Fruit fly (Drosophila melanogaster): ENCODE measurements around the gene Nedd8.

Gene Nedd8

dm6 chr2L:18987078-18987895 lies 35.6 kb upstream of the Nedd8 start, which contains the start of the genes Swip-1 and EMC5 (continued):
- TF ChIP-seq CG31224 (GFP tag; IDR thresholded peaks at IDR 0.05) = 0 out of 2 replicates have a peak, but pooled peaks have one; percentile 11
- TF ChIP-seq CG13123 (GFP tag; optimal IDR thresholded peaks at IDR 0.05) = no peak
- TF ChIP-seq unpg (GFP tag; optimal IDR thresholded peaks at IDR 0.05) = peak; percentile 49
- peak; percentile 68 for TF ChIP-seq dmrt11E (tag; optimal IDR thresholded peaks at IDR 0.05)
- peak; percentile 45; the same call in 1 of the 4 replicates for TF ChIP-seq Gug (GFP tag; IDR thresholded peaks at IDR 0.05)
- peak; percentile 52 for TF ChIP-seq fd3F (GFP tag; optimal IDR thresholded peaks at IDR 0.05)
- TF ChIP-seq lola (GFP tag; optimal IDR thresholded peaks at IDR 0.05) = peak in 1 of 3 experiments; percentile 72
- TF ChIP-seq Sox102F (GFP tag; optimal IDR thresholded peaks at IDR 0.05) = peak; percentile 68
- TF ChIP-seq prd (optimal IDR thresholded peaks at IDR 0.05) = no peak
- TF ChIP-seq prd (GFP tag; IDR thresholded peaks at IDR 0.05) = peak; percentile 62; the same call in 1 of the 3 replicates
- TF ChIP-seq schlank (tag; optimal IDR thresholded peaks at IDR 0.05) = no peak
- TF ChIP-seq Rx (GFP tag; IDR thresholded peaks at IDR 0.05) = 0 out of 2 replicates have a peak, but pooled peaks have one; percentile 15
- TF ChIP-seq CG6272 (GFP tag; IDR thresholded peaks at IDR 0.05) = peak; percentile 51
- TF ChIP-seq CG7556 (GFP tag; optimal IDR thresholded peaks at IDR 0.05) = peak; percentile 62
- TF ChIP-seq HLHmδ (GFP tag; optimal IDR thresholded peaks at IDR 0.05) = peak; percentile 69
- peak; percentile 68 for TF ChIP-seq Ssrp (tag; optimal IDR thresholded peaks at IDR 0.05)
- peak; percentile 54 for TF ChIP-seq CG10654 (GFP tag; optimal IDR thresholded peaks at IDR 0.05)
- TF ChIP-seq D (optimal IDR thresholded peaks at IDR 0.05) = no peak
- TF ChIP-seq D (GFP tag; optimal IDR thresholded peaks at IDR 0.05) = peak; percentile 14
- peak; percentile 59 for TF ChIP-seq bcd (GFP tag; optimal IDR thresholded peaks at IDR 0.05)
- peak; percentile 64 for TF ChIP-seq CG11247 (GFP tag; IDR thresholded peaks at IDR 0.05)
- peak; percentile 69 for TF ChIP-seq E2f2 (GFP tag; IDR thresholded peaks at IDR 0.05)
- peak; percentile 40; the same call in 1 of the 2 replicates for TF ChIP-seq hbn (GFP tag; IDR thresholded peaks at IDR 0.05; ENCODE audit: partially characterized antibody)
- peak; percentile 77 for TF ChIP-seq Hr3 (GFP tag; optimal IDR thresholded peaks at IDR 0.05)
- peak; percentile 31 for TF ChIP-seq run (tag; optimal IDR thresholded peaks at IDR 0.05)
- TF ChIP-seq vvl (GFP tag; IDR thresholded peaks at IDR 0.05) = 0 out of 2 replicates have a peak, but pooled peaks have one; percentile 61
- no peak for TF ChIP-seq ro (GFP tag; IDR thresholded peaks at IDR 0.05)
- 0 out of 2 replicates have a peak, but pooled peaks have one; percentile 12 for TF ChIP-seq CG2129 (GFP tag; IDR thresholded peaks at IDR 0.05; ENCODE audit: partially characterized antibody)
- TF ChIP-seq CG32772 (GFP tag; IDR thresholded peaks at IDR 0.05) = peak; percentile 40; the same call in 1 of the 2 replicates
- peak; percentile 73; the same call in 1 of the 2 replicates for TF ChIP-seq lmd (GFP tag; IDR thresholded peaks at IDR 0.05)
- peak; percentile 73 for TF ChIP-seq CG7839 (tag; optimal IDR thresholded peaks at IDR 0.05)
- peak; percentile 47 for TF ChIP-seq CG15514 (GFP tag; optimal IDR thresholded peaks at IDR 0.05)
- peak; percentile 27 for TF ChIP-seq CG12299 (tag; optimal IDR thresholded peaks at IDR 0.05)
- TF ChIP-seq crol (GFP tag; IDR thresholded peaks at IDR 0.05) = 0 out of 2 replicates have a peak, but pooled peaks have one; percentile 13
- no peak for TF ChIP-seq bigmax (GFP tag; optimal IDR thresholded peaks at IDR 0.05)
- peak; percentile 67; the same call in 2 of the 3 replicates for TF ChIP-seq ken (GFP tag; IDR thresholded peaks at IDR 0.05)
- peak; percentile 55 for TF ChIP-seq D19A (tag; optimal IDR thresholded peaks at IDR 0.05)
- TF ChIP-seq CG1792 (GFP tag; optimal IDR thresholded peaks at IDR 0.05) = no peak
- peak; percentile 70 for TF ChIP-seq CG9727 (GFP tag; optimal IDR thresholded peaks at IDR 0.05)
- TF ChIP-seq CG32532 (GFP tag; IDR thresholded peaks at IDR 0.05) = peak; percentile 67; the same call in 1 of the 2 replicates
- peak; percentile 29; the same call in 1 of the 2 replicates for TF ChIP-seq E2f1 (GFP tag; IDR thresholded peaks at IDR 0.05)
- TF ChIP-seq CG2199 (GFP tag; IDR thresholded peaks at IDR 0.05) = no peak
- peak; percentile 24 for TF ChIP-seq Oli (tag; optimal IDR thresholded peaks at IDR 0.05)
- peak; percentile 58 for TF ChIP-seq CG9437 (GFP tag; optimal IDR thresholded peaks at IDR 0.05)
- peak; percentile 45; the same call in 1 of the 3 replicates for TF ChIP-seq Doc3 (GFP tag; IDR thresholded peaks at IDR 0.05; ENCODE audit: partially characterized antibody)
- 0 out of 4 replicates have a peak, but pooled peaks have one; percentile 17 for TF ChIP-seq chinmo (GFP tag; IDR thresholded peaks at IDR 0.05; ENCODE audit: partially characterized antibody)
- TF ChIP-seq repo (GFP tag; optimal IDR thresholded peaks at IDR 0.05) = no peak

Measured in whole organism, embryonic.